Fruit fly (Drosophila melanogaster) whole organism, embryonic: ENCODE measurements around the gene CG14022.
A peak's percentile ranks its signal among the peaks of the same experiment; 100 is the strongest.

ENCODE experiments used
- CG10431 ChIP-seq: fragments of 200-800 bp; sonication (Bioruptor generic); optimal IDR thresholded peaks from 3 replicates; lab custom pipeline; 2018; ENCODE audit warnings: missing biosample characterization, mild to moderate bottlenecking, missing genetic modification characterization
- CG11456 ChIP-seq: fragments of 200-800 bp; sonication (Bioruptor generic); IDR thresholded peaks from 3 replicates; pipeline ENCODE4 v1.3.6; 2022; ENCODE audit warnings: missing biosample characterization, missing genetic modification characterization
- CG12219 ChIP-seq: fragments of 200-800 bp; sonication (Bioruptor generic); optimal IDR thresholded peaks from 3 replicates; lab custom pipeline; 2018; ENCODE audit warnings: missing biosample characterization, mild to moderate bottlenecking, missing genetic modification characterization
- CG12299 ChIP-seq: fragments of 200-800 bp; sonication (Bioruptor generic); optimal IDR thresholded peaks from 2 replicates; lab custom pipeline; 2018; ENCODE audit warnings: missing biosample characterization, mild to moderate bottlenecking, missing genetic modification characterization
- CG14667 ChIP-seq: fragments of 200-800 bp; sonication (Bioruptor generic); IDR thresholded peaks from 2 replicates; pipeline ENCODE4 v1.3.6; 2022; ENCODE audit warnings: missing biosample characterization, missing genetic modification characterization
- CG15696 ChIP-seq: fragments of 200-800 bp; sonication (Bioruptor generic); optimal IDR thresholded peaks from 2 replicates; lab custom pipeline; 2019; ENCODE audit warnings: missing biosample characterization, mild to moderate bottlenecking, missing genetic modification characterization, moderate library complexity
- CG1603 ChIP-seq: fragments of 200-800 bp; sonication (Bioruptor generic); optimal IDR thresholded peaks from 2 replicates; lab custom pipeline; 2019; ENCODE audit warnings: missing biosample characterization, mild to moderate bottlenecking, missing genetic modification characterization, moderate library complexity
- CG1832 ChIP-seq: fragments of 200-800 bp; sonication (Bioruptor generic); optimal IDR thresholded peaks from 2 replicates; lab custom pipeline; 2017; ENCODE audit warnings: missing biosample characterization, mild to moderate bottlenecking, missing genetic modification characterization, inconsistent platforms
- CG31388 ChIP-seq: fragments of 200-800 bp; sonication (Bioruptor generic); optimal IDR thresholded peaks from 2 replicates; lab custom pipeline; 2016; ENCODE audit warnings: missing biosample characterization, missing genetic modification characterization
- CG4404 ChIP-seq: fragments of 200-800 bp; sonication (Bioruptor generic); IDR thresholded peaks from 2 replicates; pipeline ENCODE4 v1.3.6; 2022; ENCODE audit warnings: missing biosample characterization, missing genetic modification characterization
- CG6272 ChIP-seq: fragments of 200-800 bp; sonication (Bioruptor generic); IDR thresholded peaks from 2 replicates; pipeline ENCODE4 v1.3.6; 2022; ENCODE audit warnings: missing biosample characterization, missing genetic modification characterization
- CG8290 ChIP-seq, 3 experiments: fragments of 200-800 bp; sonication (Bioruptor generic); optimal IDR thresholded peaks; 2 replicates each; lab custom pipeline; 2016 to 2019; ENCODE audit warnings: missing biosample characterization in 3 of 3, missing genetic modification characterization in 3 of 3, mild to moderate bottlenecking in 2 of 3, moderate library complexity in 1 of 3
- CG9727 ChIP-seq: fragments of 200-800 bp; sonication (Bioruptor generic); optimal IDR thresholded peaks from 3 replicates; lab custom pipeline; 2017; ENCODE audit warnings: missing biosample characterization, mild to moderate bottlenecking, missing genetic modification characterization
- CrebB ChIP-seq: fragments of 200-800 bp; sonication (Bioruptor generic); optimal IDR thresholded peaks from 3 replicates; lab custom pipeline; 2018; ENCODE audit warnings: missing biosample characterization, mild to moderate bottlenecking, missing genetic modification characterization
- D ChIP-seq, 2 experiments: fragments of 200-800 bp in 1 of 2; fragments of >200 bp in 1 of 2; sonication (Bioruptor generic) in 1 of 2; optimal IDR thresholded peaks; 2 replicates in 1 of 2; 3 replicates in 1 of 2; lab custom pipeline; 2017; ENCODE audit warnings: mild to moderate bottlenecking in 1 of 2, missing biosample characterization in 1 of 2, missing genetic modification characterization in 1 of 2, missing genetic modification reagents in 1 of 2
- H15 ChIP-seq: fragments of 200-800 bp; sonication (Bioruptor generic); IDR thresholded peaks from 3 replicates; pipeline ENCODE4 v1.3.6; 2022; ENCODE audit warnings: missing biosample characterization, missing genetic modification characterization
- Hr3 ChIP-seq: fragments of 200-800 bp; sonication (Bioruptor generic); optimal IDR thresholded peaks from 3 replicates; lab custom pipeline; 2016; ENCODE audit warnings: missing biosample characterization, missing genetic modification characterization
- Hr78 ChIP-seq, 2 experiments: fragments of 200-800 bp in 1 of 2; fragments of >200 bp in 1 of 2; sonication (Bioruptor generic) in 1 of 2; optimal IDR thresholded peaks; 2 replicates each; lab custom pipeline; 2017 to 2019; ENCODE audit warnings: missing biosample characterization in 2 of 2, missing genetic modification characterization in 2 of 2, mild to moderate bottlenecking in 1 of 2, moderate library complexity in 1 of 2
- Max ChIP-seq: fragments of 200-800 bp; sonication (Bioruptor generic); optimal IDR thresholded peaks from 2 replicates; lab custom pipeline; 2016; ENCODE audit warnings: missing biosample characterization, mild to moderate bottlenecking, missing genetic modification characterization
- Meics ChIP-seq: fragments of 200-800 bp; sonication (Bioruptor generic); optimal IDR thresholded peaks from 2 replicates; lab custom pipeline; 2017; ENCODE audit warnings: missing biosample characterization, mild to moderate bottlenecking, missing genetic modification characterization
- Nf-YA ChIP-seq: fragments of 200-800 bp; sonication (Bioruptor generic); IDR thresholded peaks from 2 replicates; pipeline ENCODE4 v1.3.6; 2022; ENCODE audit warnings: missing biosample characterization, missing genetic modification characterization
- Side ChIP-seq: fragments of 200-800 bp; sonication (Bioruptor generic); optimal IDR thresholded peaks from 2 replicates; lab custom pipeline; 2016; ENCODE audit warnings: missing biosample characterization, missing genetic modification characterization
- Sry-δ ChIP-seq: fragments of 200-800 bp; sonication (Bioruptor generic); optimal IDR thresholded peaks from 2 replicates; lab custom pipeline; 2016; ENCODE audit warnings: missing biosample characterization, missing genetic modification characterization
- Stat92E ChIP-seq, 3 experiments: fragments of >200 bp in 2 of 3; fragments of 200-800 bp in 1 of 3; sonication (Bioruptor generic) in 1 of 3; optimal IDR thresholded peaks; 2 replicates each; lab custom pipeline; 2017 to 2019; ENCODE audit warnings: missing biosample characterization in 3 of 3, missing genetic modification characterization in 3 of 3, mild to moderate bottlenecking in 1 of 3, moderate library complexity in 1 of 3
- abd-A ChIP-seq: fragments of 200-800 bp; sonication (Bioruptor generic); optimal IDR thresholded peaks from 3 replicates; lab custom pipeline; 2019; ENCODE audit warnings: missing biosample characterization, mild to moderate bottlenecking, missing genetic modification characterization, moderate library complexity
- bcd ChIP-seq: fragments of 200-800 bp; sonication (Bioruptor generic); optimal IDR thresholded peaks from 2 replicates; lab custom pipeline; 2017; ENCODE audit warnings: missing biosample characterization, mild to moderate bottlenecking, missing genetic modification characterization
- bowl ChIP-seq: fragments of 200-800 bp; sonication (Bioruptor generic); IDR thresholded peaks from 2 replicates; pipeline ENCODE4 v1.3.6; 2022; ENCODE audit warnings: missing biosample characterization, missing genetic modification characterization
- gcm2 ChIP-seq: fragments of 200-800 bp; sonication (Bioruptor generic); optimal IDR thresholded peaks from 2 replicates; lab custom pipeline; 2016; ENCODE audit warnings: missing biosample characterization, missing genetic modification characterization
- gfzf ChIP-seq: fragments of 200-800 bp; sonication (Bioruptor generic); optimal IDR thresholded peaks from 2 replicates; lab custom pipeline; 2016; ENCODE audit warnings: missing biosample characterization, mild to moderate bottlenecking, missing genetic modification characterization, moderate library complexity
- hkb ChIP-seq, 2 experiments: fragments of 200-800 bp in 1 of 2; fragments of >200 bp in 1 of 2; sonication (Bioruptor generic) in 1 of 2; IDR thresholded peaks in 1 of 2; optimal IDR thresholded peaks in 1 of 2; 2 replicates each; pipeline versions ENCODE4 v1.3.6 to Lab custom; 2017 to 2022; ENCODE audit warnings: missing biosample characterization in 1 of 2, missing genetic modification characterization in 1 of 2
- jigr1 ChIP-seq: fragments of 200-800 bp; sonication (Bioruptor generic); IDR thresholded peaks from 3 replicates; pipeline ENCODE4 v1.3.6; 2022; ENCODE audit warnings: missing biosample characterization, missing genetic modification characterization
- ken ChIP-seq: fragments of 200-800 bp; sonication (Bioruptor generic); IDR thresholded peaks from 3 replicates; pipeline ENCODE4 v1.3.6; 2022; ENCODE audit warnings: missing biosample characterization, missing genetic modification characterization
- lmd ChIP-seq: fragments of 200-800 bp; sonication (Bioruptor generic); IDR thresholded peaks from 2 replicates; pipeline ENCODE4 v1.3.6; 2022; ENCODE audit warnings: missing biosample characterization, missing genetic modification characterization
- lov ChIP-seq, 2 experiments: fragments of 200-800 bp in 1 of 2; fragments of >200 bp in 1 of 2; sonication (Bioruptor generic) in 1 of 2; IDR thresholded peaks in 1 of 2; optimal IDR thresholded peaks in 1 of 2; 2 replicates in 1 of 2; 3 replicates in 1 of 2; pipeline versions ENCODE4 v1.3.6 to Lab custom; 2017 to 2022; ENCODE audit warnings: missing biosample characterization in 1 of 2, missing genetic modification characterization in 1 of 2
- luna ChIP-seq: fragments of 200-800 bp; sonication (Bioruptor generic); optimal IDR thresholded peaks from 2 replicates; lab custom pipeline; 2016; ENCODE audit warnings: missing biosample characterization, missing genetic modification characterization
- nau ChIP-seq: fragments of 200-800 bp; sonication (Bioruptor generic); optimal IDR thresholded peaks from 3 replicates; lab custom pipeline; 2017; ENCODE audit warnings: missing biosample characterization, mild to moderate bottlenecking, missing genetic modification characterization, missing genetic modification reagents
- pb ChIP-seq: fragments of 200-800 bp; sonication (Bioruptor generic); optimal IDR thresholded peaks from 3 replicates; lab custom pipeline; 2016; ENCODE audit warnings: missing biosample characterization, missing genetic modification characterization
- phol ChIP-seq: fragments of 200-800 bp; sonication (Bioruptor generic); optimal IDR thresholded peaks from 3 replicates; lab custom pipeline; 2018; ENCODE audit warnings: missing biosample characterization, mild to moderate bottlenecking, missing genetic modification characterization, moderate library complexity
- pros ChIP-seq: fragments of 200-800 bp; sonication (Bioruptor generic); optimal IDR thresholded peaks from 3 replicates; lab custom pipeline; 2019; ENCODE audit warnings: missing biosample characterization, mild to moderate bottlenecking, missing genetic modification characterization, moderate library complexity
- psq ChIP-seq: fragments of 200-800 bp; sonication (Bioruptor generic); optimal IDR thresholded peaks from 2 replicates; lab custom pipeline; 2017; ENCODE audit warnings: missing biosample characterization, missing genetic modification characterization
- ro ChIP-seq: fragments of 200-800 bp; sonication (Bioruptor generic); IDR thresholded peaks from 2 replicates; pipeline ENCODE4 v1.3.6; 2022; ENCODE audit warnings: missing biosample characterization, missing genetic modification characterization
- salm ChIP-seq: fragments of 200-800 bp; sonication (Bioruptor generic); optimal IDR thresholded peaks from 2 replicates; lab custom pipeline; 2018; ENCODE audit warnings: missing biosample characterization, mild to moderate bottlenecking, missing genetic modification characterization
- slbo ChIP-seq: fragments of 200-800 bp; sonication (Bioruptor generic); IDR thresholded peaks from 2 replicates; pipeline ENCODE4 v1.3.6; 2022; ENCODE audit warnings: missing biosample characterization, missing genetic modification characterization
- slp2 ChIP-seq: fragments of 200-800 bp; sonication (Bioruptor generic); optimal IDR thresholded peaks from 2 replicates; lab custom pipeline; 2016; ENCODE audit warnings: missing biosample characterization, missing genetic modification characterization
- toy ChIP-seq: fragments of 200-800 bp; sonication (Bioruptor generic); IDR thresholded peaks from 2 replicates; pipeline ENCODE4 v1.3.6; 2022; ENCODE audit warnings: missing biosample characterization, missing genetic modification characterization
- zen ChIP-seq: fragments of 200-800 bp; sonication (Bioruptor generic); optimal IDR thresholded peaks from 3 replicates; lab custom pipeline; 2018; ENCODE audit warnings: missing biosample characterization, mild to moderate bottlenecking, missing genetic modification characterization, moderate library complexity
- zf30C ChIP-seq: fragments of 200-800 bp; sonication (Bioruptor generic); optimal IDR thresholded peaks from 3 replicates; lab custom pipeline; 2018; ENCODE audit warnings: missing biosample characterization, mild to moderate bottlenecking, missing genetic modification characterization

CG14022 gene

dm6 chr2L:5292977-5293513 is 35.6 kb downstream of the CG14022 start (continued):
- TF ChIP-seq CG8290 (GFP tag; optimal IDR thresholded peaks at IDR 0.05; lab: Kevin White, UChicago) (peak; percentile 68), CG8290 (tag; optimal IDR thresholded peaks at IDR 0.05; lab: Kevin White, UChicago) (peak; percentile 36 to 58), lov (optimal IDR thresholded peaks at IDR 0.05; lab: Kevin White, UChicago) (no peak), lov (GFP tag; IDR thresholded peaks at IDR 0.05; lab: Robert Waterston, UW) (0 out of 3 replicates have a peak, but pooled peaks have one; percentile 40), zen (tag; lab: Kevin White, UChicago) (peak; percentile 87), CG31388 (no peak), Meics (GFP tag; lab: Kevin White, UChicago) (peak; percentile 47), CG9727 (peak; percentile 81), CG12219 (GFP tag; lab: Kevin White, UChicago) (peak; percentile 75), CG15696 (tag; lab: Kevin White, UChicago) (peak; percentile 83), CG11456 (GFP tag; lab: Robert Waterston, UW) (no peak), Sry-δ (peak; percentile 27), lmd (peak; percentile 61), Side (GFP tag; lab: Kevin White, UChicago) (peak; percentile 62), D (optimal IDR thresholded peaks at IDR 0.05; lab: Kevin White, UChicago) (no peak), D (GFP tag; optimal IDR thresholded peaks at IDR 0.05; lab: Kevin White, UChicago) (peak; percentile 86), phol (tag; lab: Kevin White, UChicago) (peak; percentile 86), CG6272 (GFP tag; lab: Robert Waterston, UW) (no peak), luna (no peak), CG12299 (tag; lab: Kevin White, UChicago) (peak; percentile 28), CG1603 (peak; percentile 91), ken (GFP tag; lab: Robert Waterston, UW) (peak; percentile 69; the same call in 1 of the 3 replicates), zf30C (GFP tag; lab: Kevin White, UChicago) (no peak), bowl (GFP tag; lab: Robert Waterston, UW) (no peak), pros (GFP tag; lab: Kevin White, UChicago) (no peak), slp2 (peak; percentile 6), bcd (GFP tag; lab: Kevin White, UChicago) (peak; percentile 62), ro (GFP tag; lab: Robert Waterston, UW) (peak; percentile 47; the same call in 1 of the 2 replicates), gcm2 (GFP tag; lab: Kevin White, UChicago) (peak; percentile 35), pb (peak; percentile 25), CG4404 (GFP tag; lab: Robert Waterston, UW) (peak; percentile 37; the same call in 1 of the 2 replicates), nau (GFP tag; lab: Kevin White, UChicago) (peak; percentile 79), Max (GFP tag; lab: Kevin White, UChicago) (peak; percentile 48), H15 (peak; percentile 58; the same call in 1 of the 3 replicates), Stat92E (GFP tag; optimal IDR thresholded peaks at IDR 0.05; lab: Kevin White, UChicago) (peak in 1 of 3 experiments; percentile 92), gfzf (GFP tag; lab: Kevin White, UChicago) (no peak), Nf-YA (GFP tag; lab: Robert Waterston, UW) (0 out of 2 replicates have a peak, but pooled peaks have one; percentile 21), hkb (optimal IDR thresholded peaks at IDR 0.05; lab: Kevin White, UChicago) (no peak), hkb (GFP tag; IDR thresholded peaks at IDR 0.05; lab: Robert Waterston, UW) (peak; percentile 81), psq (GFP tag; lab: Kevin White, UChicago) (no peak), jigr1 (GFP tag; lab: Robert Waterston, UW) (peak; percentile 37; the same call in 2 of the 3 replicates), Hr3 (GFP tag; lab: Kevin White, UChicago) (peak; percentile 60), CG1832 (GFP tag; lab: Kevin White, UChicago) (peak; percentile 79), toy (GFP tag; lab: Robert Waterston, UW) (no peak), salm (tag; lab: Kevin White, UChicago) (peak; percentile 35), abd-A (tag; lab: Kevin White, UChicago) (no peak), CG14667 (peak; percentile 39; the same call in 1 of the 2 replicates), Hr78 (GFP tag; optimal IDR thresholded peaks at IDR 0.05; lab: Kevin White, UChicago) (peak in 1 of 2 experiments; percentile 87), slbo (GFP tag; lab: Robert Waterston, UW) (peak; percentile 53; the same call in 1 of the 2 replicates), CrebB (peak; percentile 41), CG10431 (GFP tag; lab: Kevin White, UChicago) (peak; percentile 74)
